Fruit fly (Drosophila melanogaster): ENCODE data around the gene CG4950.

DNA sequence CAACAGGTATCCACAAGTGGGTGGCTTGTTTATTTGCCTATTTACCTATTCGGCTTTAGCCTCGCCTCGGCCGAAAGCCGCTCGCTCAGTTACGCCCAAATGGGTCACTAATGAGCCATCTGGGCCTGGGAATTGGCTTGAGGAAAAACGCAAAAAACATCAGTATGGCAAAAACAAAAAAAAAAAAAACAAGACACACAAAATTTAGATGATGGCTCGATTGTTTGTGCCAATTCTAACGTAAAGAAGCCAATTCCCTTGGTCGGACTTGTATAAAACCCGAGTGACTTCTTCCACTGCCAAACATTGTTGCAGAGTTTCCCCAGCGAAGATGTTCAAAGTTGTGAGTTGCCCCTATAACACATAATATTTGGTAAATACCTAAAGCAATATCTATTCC lies 33.2 kb upstream of the CG4950 start, which contains the start of gene CG4982:
- TF ChIP-seq CG8478 (optimal IDR thresholded peaks at IDR 0.05) (no peak), CTCF (optimal IDR thresholded peaks at IDR 0.05) (no peak)
